Fruit fly (Drosophila melanogaster) whole organism, embryonic: ENCODE results near the gene CG14205.

ENCODE experiments used
- Atf-2 ChIP-seq: fragments of 200-800 bp; sonication (Bioruptor generic); optimal IDR thresholded peaks from 2 replicates; lab custom pipeline; 2016; ENCODE audit warnings: missing biosample characterization, missing genetic modification characterization
- CG10543 ChIP-seq: fragments of 200-800 bp; sonication (Bioruptor generic); optimal IDR thresholded peaks from 3 replicates; lab custom pipeline; 2017; ENCODE audit warnings: missing biosample characterization, mild to moderate bottlenecking, missing genetic modification characterization, moderate library complexity
- CG10979 ChIP-seq: fragments of 200-800 bp; sonication (Bioruptor generic); optimal IDR thresholded peaks from 2 replicates; lab custom pipeline; 2018; ENCODE audit warnings: missing biosample characterization, mild to moderate bottlenecking, missing genetic modification characterization, moderate library complexity
- CG11247 ChIP-seq: fragments of 200-800 bp; sonication (Bioruptor generic); IDR thresholded peaks from 2 replicates; pipeline ENCODE4 v1.3.6; 2022; ENCODE audit warnings: missing biosample characterization, missing genetic modification characterization
- CG12236 ChIP-seq: fragments of 200-800 bp; sonication (Bioruptor generic); optimal IDR thresholded peaks from 2 replicates; lab custom pipeline; 2016; ENCODE audit warnings: missing biosample characterization, missing genetic modification characterization
- CG1233 ChIP-seq: fragments of 200-800 bp; sonication (Bioruptor generic); optimal IDR thresholded peaks from 4 replicates; lab custom pipeline; 2018; ENCODE audit warnings: missing biosample characterization, mild to moderate bottlenecking, missing genetic modification characterization
- CG15011 ChIP-seq: fragments of 200-800 bp; sonication (Bioruptor generic); optimal IDR thresholded peaks from 3 replicates; lab custom pipeline; 2018; ENCODE audit warnings: missing biosample characterization, mild to moderate bottlenecking, missing genetic modification characterization
- CG16813 ChIP-seq: fragments of 200-800 bp; sonication (Bioruptor generic); IDR thresholded peaks from 3 replicates; pipeline ENCODE4 v1.3.6; 2022; ENCODE audit warnings: missing biosample characterization, missing genetic modification characterization; ENCODE audit not compliant: partially characterized antibody
- CG16815 ChIP-seq: fragments of 200-800 bp; sonication (Bioruptor generic); optimal IDR thresholded peaks from 3 replicates; lab custom pipeline; 2017; ENCODE audit warnings: missing biosample characterization, mild to moderate bottlenecking, missing genetic modification characterization
- CG1792 ChIP-seq: fragments of 200-800 bp; sonication (Bioruptor generic); optimal IDR thresholded peaks from 2 replicates; lab custom pipeline; 2016; ENCODE audit warnings: missing biosample characterization, missing genetic modification characterization
- CG18262 ChIP-seq: fragments of 200-800 bp; optimal IDR thresholded peaks from 3 replicates; lab custom pipeline; 2019; ENCODE audit warnings: missing biosample characterization, mild to moderate bottlenecking, missing genetic modification characterization, moderate library complexity
- CG18599 ChIP-seq: fragments of 200-800 bp; sonication (Bioruptor generic); optimal IDR thresholded peaks from 3 replicates; lab custom pipeline; 2017; ENCODE audit warnings: missing biosample characterization, missing genetic modification characterization, mild to moderate bottlenecking, moderate library complexity, missing genetic modification reagents
- CG18764 ChIP-seq: fragments of 200-800 bp; sonication (Bioruptor generic); optimal IDR thresholded peaks from 3 replicates; lab custom pipeline; 2016; ENCODE audit warnings: missing biosample characterization, missing genetic modification characterization
- CG2889 ChIP-seq: fragments of 200-800 bp; sonication (Bioruptor generic); IDR thresholded peaks from 3 replicates; pipeline ENCODE4 v1.3.6; 2022; ENCODE audit warnings: missing biosample characterization, missing genetic modification characterization
- CG34224 ChIP-seq: fragments of 200-800 bp; sonication (Bioruptor generic); IDR thresholded peaks from 3 replicates; pipeline ENCODE4 v1.3.6; 2022; ENCODE audit warnings: missing biosample characterization, missing genetic modification characterization; ENCODE audit not compliant: partially characterized antibody
- CG4404 ChIP-seq: fragments of 200-800 bp; sonication (Bioruptor generic); IDR thresholded peaks from 2 replicates; pipeline ENCODE4 v1.3.6; 2022; ENCODE audit warnings: missing biosample characterization, missing genetic modification characterization
- CG4854 ChIP-seq: fragments of 200-800 bp; sonication (Bioruptor generic); optimal IDR thresholded peaks from 2 replicates; lab custom pipeline; 2016; ENCODE audit warnings: missing biosample characterization, missing genetic modification characterization, inconsistent platforms
- CG6683 ChIP-seq: fragments of 200-800 bp; sonication (Bioruptor generic); optimal IDR thresholded peaks from 2 replicates; lab custom pipeline; 2017; ENCODE audit warnings: missing biosample characterization, mild to moderate bottlenecking, missing genetic modification characterization, missing genetic modification reagents
- CG6791 ChIP-seq: fragments of 200-800 bp; sonication (Bioruptor generic); IDR thresholded peaks from 3 replicates; pipeline ENCODE4 v1.3.6; 2022; ENCODE audit warnings: missing biosample characterization, missing genetic modification characterization; ENCODE audit not compliant: partially characterized antibody
- CG7357 ChIP-seq: fragments of 200-800 bp; sonication (Bioruptor generic); IDR thresholded peaks from 3 replicates; pipeline ENCODE4 v1.3.6; 2022; ENCODE audit warnings: missing biosample characterization, missing genetic modification characterization
- CG8281 ChIP-seq: fragments of 200-800 bp; sonication (Bioruptor generic); optimal IDR thresholded peaks from 2 replicates; lab custom pipeline; 2018; ENCODE audit warnings: missing biosample characterization, mild to moderate bottlenecking, missing genetic modification characterization, moderate library complexity
- CG9215 ChIP-seq: fragments of 200-800 bp; sonication (Bioruptor generic); IDR thresholded peaks from 2 replicates; pipeline ENCODE4 v1.3.6; 2022; ENCODE audit warnings: missing biosample characterization, missing genetic modification characterization
- Dek ChIP-seq: fragments of 200-800 bp; sonication (Bioruptor generic); optimal IDR thresholded peaks from 3 replicates; lab custom pipeline; 2019; ENCODE audit warnings: missing biosample characterization, mild to moderate bottlenecking, missing genetic modification characterization, moderate library complexity
- HHEX ChIP-seq: fragments of 200-800 bp; sonication (Bioruptor generic); optimal IDR thresholded peaks from 3 replicates; lab custom pipeline; 2017; ENCODE audit warnings: missing biosample characterization, mild to moderate bottlenecking, missing genetic modification characterization, missing genetic modification reagents
- MESR4 ChIP-seq: fragments of 200-800 bp; sonication (Bioruptor generic); optimal IDR thresholded peaks from 2 replicates; lab custom pipeline; 2018; ENCODE audit warnings: missing biosample characterization, mild to moderate bottlenecking, missing genetic modification characterization, moderate library complexity
- Mrtf ChIP-seq: fragments of 200-800 bp; sonication (Bioruptor generic); IDR thresholded peaks from 3 replicates; pipeline ENCODE4 v1.3.6; 2022; ENCODE audit warnings: missing biosample characterization, missing genetic modification characterization
- Pdp1 ChIP-seq, 2 experiments: fragments of 200-800 bp; sonication (Bioruptor generic); optimal IDR thresholded peaks; 3 replicates each; lab custom pipeline; 2016; ENCODE audit warnings: missing biosample characterization in 2 of 2, missing genetic modification characterization in 2 of 2, mild to moderate bottlenecking in 1 of 2, moderate library complexity in 1 of 2
- Rx ChIP-seq: fragments of 200-800 bp; sonication (Bioruptor generic); IDR thresholded peaks from 2 replicates; pipeline ENCODE4 v1.3.6; 2022; ENCODE audit warnings: missing biosample characterization, missing genetic modification characterization
- Stat92E ChIP-seq, 3 experiments: fragments of >200 bp in 2 of 3; fragments of 200-800 bp in 1 of 3; sonication (Bioruptor generic) in 1 of 3; optimal IDR thresholded peaks; 2 replicates each; lab custom pipeline; 2017 to 2019; ENCODE audit warnings: missing biosample characterization in 3 of 3, missing genetic modification characterization in 3 of 3, mild to moderate bottlenecking in 1 of 3, moderate library complexity in 1 of 3
- al ChIP-seq: fragments of 200-800 bp; sonication (Bioruptor generic); IDR thresholded peaks from 2 replicates; pipeline ENCODE4 v1.3.6; 2022; ENCODE audit warnings: missing biosample characterization, missing genetic modification characterization
- crol ChIP-seq: fragments of 200-800 bp; sonication (Bioruptor generic); IDR thresholded peaks from 2 replicates; pipeline ENCODE4 v1.3.6; 2022; ENCODE audit warnings: missing biosample characterization, missing genetic modification characterization
- ems ChIP-seq: fragments of 200-800 bp; sonication (Bioruptor generic); optimal IDR thresholded peaks from 3 replicates; lab custom pipeline; 2016; ENCODE audit warnings: missing biosample characterization, missing genetic modification characterization
- fd3F ChIP-seq: fragments of 200-800 bp; sonication (Bioruptor generic); optimal IDR thresholded peaks from 2 replicates; lab custom pipeline; 2018; ENCODE audit warnings: missing biosample characterization, mild to moderate bottlenecking, missing genetic modification characterization, moderate library complexity
- fd64A ChIP-seq: fragments of 200-800 bp; sonication (Bioruptor generic); optimal IDR thresholded peaks from 3 replicates; lab custom pipeline; 2018; ENCODE audit warnings: missing biosample characterization, mild to moderate bottlenecking, missing genetic modification characterization
- grau ChIP-seq: fragments of 200-800 bp; optimal IDR thresholded peaks from 3 replicates; lab custom pipeline; 2019; ENCODE audit warnings: missing biosample characterization, mild to moderate bottlenecking, missing genetic modification characterization, moderate library complexity
- mam ChIP-seq: fragments of 200-800 bp; sonication (Bioruptor generic); optimal IDR thresholded peaks from 3 replicates; lab custom pipeline; 2016; ENCODE audit warnings: missing biosample characterization, missing genetic modification characterization
- pb ChIP-seq: fragments of 200-800 bp; sonication (Bioruptor generic); optimal IDR thresholded peaks from 3 replicates; lab custom pipeline; 2016; ENCODE audit warnings: missing biosample characterization, missing genetic modification characterization
- phol ChIP-seq: fragments of 200-800 bp; sonication (Bioruptor generic); optimal IDR thresholded peaks from 3 replicates; lab custom pipeline; 2018; ENCODE audit warnings: missing biosample characterization, mild to moderate bottlenecking, missing genetic modification characterization, moderate library complexity
- ro ChIP-seq: fragments of 200-800 bp; sonication (Bioruptor generic); IDR thresholded peaks from 2 replicates; pipeline ENCODE4 v1.3.6; 2022; ENCODE audit warnings: missing biosample characterization, missing genetic modification characterization
- scrt ChIP-seq: fragments of 200-800 bp; sonication (Bioruptor generic); optimal IDR thresholded peaks from 2 replicates; lab custom pipeline; 2018; ENCODE audit warnings: missing biosample characterization, mild to moderate bottlenecking, missing genetic modification characterization, moderate library complexity
- sim ChIP-seq: fragments of 200-800 bp; sonication (Bioruptor generic); IDR thresholded peaks from 2 replicates; pipeline ENCODE4 v1.3.6; 2022; ENCODE audit warnings: missing biosample characterization, missing genetic modification characterization
- sisA ChIP-seq: fragments of 200-800 bp; sonication (Bioruptor generic); IDR thresholded peaks from 2 replicates; pipeline ENCODE4 v1.3.6; 2022; ENCODE audit warnings: missing biosample characterization, missing genetic modification characterization
- so ChIP-seq: fragments of 200-800 bp; sonication (Bioruptor generic); IDR thresholded peaks from 3 replicates; pipeline ENCODE4 v1.3.6; 2022; ENCODE audit warnings: missing biosample characterization, missing genetic modification characterization
- sob ChIP-seq: fragments of 200-800 bp; sonication (Bioruptor generic); IDR thresholded peaks from 2 replicates; pipeline ENCODE4 v1.3.6; 2022; ENCODE audit warnings: missing biosample characterization, missing genetic modification characterization
- tin ChIP-seq: fragments of 200-800 bp; sonication (Bioruptor generic); optimal IDR thresholded peaks from 3 replicates; lab custom pipeline; 2016; ENCODE audit warnings: missing biosample characterization, missing genetic modification characterization
- tio ChIP-seq: fragments of 200-800 bp; sonication (Bioruptor generic); optimal IDR thresholded peaks from 2 replicates; lab custom pipeline; 2017; ENCODE audit warnings: missing biosample characterization, missing genetic modification characterization, inconsistent platforms
- unc-4 ChIP-seq: fragments of 200-800 bp; sonication (Bioruptor generic); IDR thresholded peaks from 2 replicates; pipeline ENCODE4 v1.3.6; 2022; ENCODE audit warnings: missing biosample characterization, missing genetic modification characterization; ENCODE audit not compliant: partially characterized antibody
- unpg ChIP-seq: fragments of 200-800 bp; sonication (Bioruptor generic); optimal IDR thresholded peaks from 3 replicates; lab custom pipeline; 2018; ENCODE audit warnings: missing biosample characterization, mild to moderate bottlenecking, missing genetic modification characterization, moderate library complexity
- vfl ChIP-seq: fragments of 200-800 bp; sonication (Bioruptor generic); optimal IDR thresholded peaks from 2 replicates; lab custom pipeline; 2016; ENCODE audit warnings: missing biosample characterization, missing genetic modification characterization
- zfh1 ChIP-seq: fragments of 200-800 bp; sonication (Bioruptor generic); IDR thresholded peaks from 3 replicates; pipeline ENCODE4 v1.3.6; 2022; ENCODE audit warnings: missing biosample characterization, missing genetic modification characterization

CG14205 gene

DNA sequence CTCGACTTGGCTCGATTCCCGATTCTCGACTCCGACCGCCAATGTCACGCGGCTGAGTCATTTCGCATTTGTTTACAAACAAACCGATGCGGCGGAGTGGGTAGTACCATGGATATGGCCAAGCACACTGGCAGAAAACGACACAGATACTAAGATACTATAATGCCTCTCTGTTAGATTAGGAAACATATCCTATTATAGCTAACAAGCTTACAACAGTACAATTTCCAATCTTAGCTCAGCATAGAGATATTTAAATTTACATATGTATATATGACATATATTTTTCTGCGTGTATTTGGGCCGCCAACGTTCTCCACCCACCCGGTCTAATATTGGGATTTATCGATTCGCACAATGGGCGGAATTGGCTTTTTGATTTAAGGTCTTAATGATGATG is 11.5 kb downstream of the CG14205 start (continued):
- peak; percentile 64 to 78 for TF ChIP-seq Pdp1 (GFP tag; optimal IDR thresholded peaks at IDR 0.05; lab: Kevin White, UChicago)
- TF ChIP-seq fd64A (GFP tag; lab: Kevin White, UChicago) = no peak
- TF ChIP-seq Stat92E (GFP tag; optimal IDR thresholded peaks at IDR 0.05; lab: Kevin White, UChicago) = no peak
- TF ChIP-seq CG15011 (GFP tag; lab: Kevin White, UChicago) = peak; percentile 55
- peak; percentile 69 for TF ChIP-seq phol (tag; lab: Kevin White, UChicago)
- TF ChIP-seq zfh1 (GFP tag; lab: Robert Waterston, UW) = peak; percentile 71
- peak; percentile 19 for TF ChIP-seq CG6683 (GFP tag; lab: Kevin White, UChicago)
- TF ChIP-seq MESR4 (GFP tag; lab: Kevin White, UChicago) = no peak
- TF ChIP-seq sim (GFP tag; lab: Robert Waterston, UW) = peak; percentile 27; the same call in 1 of the 2 replicates
- TF ChIP-seq Dek = peak; percentile 64
- peak; percentile 71 for TF ChIP-seq fd3F (GFP tag; lab: Kevin White, UChicago)
- peak; percentile 33 for TF ChIP-seq Atf-2 (GFP tag; lab: Kevin White, UChicago)
- TF ChIP-seq sisA (GFP tag; lab: Robert Waterston, UW) = peak; percentile 81
- TF ChIP-seq ems = peak; percentile 57
- peak; percentile 72 for TF ChIP-seq tio
- TF ChIP-seq scrt (GFP tag; lab: Kevin White, UChicago) = peak; percentile 58
- no peak for TF ChIP-seq pb (GFP tag; lab: Kevin White, UChicago)
- TF ChIP-seq CG6791 = no peak
- peak; percentile 35 for TF ChIP-seq CG18764 (GFP tag; lab: Kevin White, UChicago)
- TF ChIP-seq CG10979 = peak; percentile 65
- peak; percentile 84 for TF ChIP-seq sob
- TF ChIP-seq CG4854 (GFP tag; lab: Kevin White, UChicago) = peak; percentile 45
- no peak for TF ChIP-seq CG16813 (GFP tag; lab: Robert Waterston, UW)
- peak; percentile 75 for TF ChIP-seq unpg
- TF ChIP-seq CG16815 (GFP tag; lab: Kevin White, UChicago) = peak; percentile 31
- no peak for TF ChIP-seq CG12236
- no peak for TF ChIP-seq ro
- TF ChIP-seq CG1792 (GFP tag; lab: Kevin White, UChicago) = peak; percentile 39
- peak; percentile 73 for TF ChIP-seq CG9215
- peak; percentile 77 for TF ChIP-seq CG11247 (GFP tag; lab: Robert Waterston, UW)
- peak; percentile 81 for TF ChIP-seq CG18599 (GFP tag; lab: Kevin White, UChicago)
- peak; percentile 52 for TF ChIP-seq CG1233 (GFP tag; lab: Kevin White, UChicago)
- peak; percentile 65 for TF ChIP-seq CG18262
- TF ChIP-seq grau (tag; lab: Kevin White, UChicago) = peak; percentile 78
- TF ChIP-seq HHEX (GFP tag; lab: Kevin White, UChicago) = peak; percentile 78
- TF ChIP-seq so (GFP tag; lab: Robert Waterston, UW) = peak; percentile 83
- TF ChIP-seq al = peak; percentile 87
- TF ChIP-seq tin = peak; percentile 73
- peak; percentile 71 for TF ChIP-seq Rx (GFP tag; lab: Robert Waterston, UW)
- peak; percentile 54 for TF ChIP-seq CG4404 (GFP tag; lab: Robert Waterston, UW)
- peak; percentile 73 for TF ChIP-seq CG2889 (GFP tag; lab: Robert Waterston, UW)
- peak; percentile 66 for TF ChIP-seq CG10543 (GFP tag; lab: Kevin White, UChicago)
- peak; percentile 75 for TF ChIP-seq mam (GFP tag; lab: Kevin White, UChicago)
- peak; percentile 56; the same call in 1 of the 3 replicates for TF ChIP-seq CG7357
- TF ChIP-seq unc-4 = no peak
- no peak for TF ChIP-seq crol
- TF ChIP-seq CG8281 (tag; lab: Kevin White, UChicago) = peak; percentile 56
- peak; percentile 72; the same call in 1 of the 3 replicates for TF ChIP-seq Mrtf (GFP tag; lab: Robert Waterston, UW)
- TF ChIP-seq CG34224 = no peak
- peak; percentile 29 for TF ChIP-seq vfl (GFP tag; lab: Kevin White, UChicago)
